Worm (Caenorhabditis elegans) whole organism, L4/young adult: ENCODE results near the gene chc-1.
A peak's percentile ranks its signal among the peaks of the same experiment; 100 is the strongest.
"Not testable (repeated sequence)": the region's sequence is repeated elsewhere in the genome, so short reads cannot be mapped to it uniquely, and the experiment has no call there.

Experiments used
- W03F9.2 ChIP-seq: fragments of 150-350 bp; optimal IDR thresholded peaks from 2 replicates; lab custom pipeline; 2014; ENCODE audit warnings: missing biosample characterization, missing genetic modification characterization
- dao-5 ChIP-seq: sonication (generic microtip); optimal IDR thresholded peaks from 2 replicates; lab custom pipeline; 2016; ENCODE audit warnings: missing genotype, missing genetic modification characterization, moderate library complexity, missing compliant biosample characterization
- him-1 ChIP-seq: sonication (generic microtip); optimal IDR thresholded peaks from 2 replicates; lab custom pipeline; 2016; ENCODE audit warnings: missing genotype, missing genetic modification reagents, missing genetic modification characterization, missing compliant biosample characterization

Gene chc-1

ce11 chrIII:10196796-10197195 is 6.8 kb upstream of the chc-1 start:
- no peak for TF ChIP-seq dao-5 (tag; lab: Kevin White, UChicago)
- no peak for TF ChIP-seq W03F9.2 (tag; lab: Kevin White, UChicago)
- no peak for TF ChIP-seq him-1 (tag; lab: Kevin White, UChicago)

- TF ChIP-seq dao-5 (tag; lab: Kevin White, UChicago) (no peak), W03F9.2 (tag; lab: Kevin White, UChicago) (no peak), him-1 (tag; lab: Kevin White, UChicago) (no peak)
Measured at ce11 chrIII:10197416-10197815, 6.2 kb upstream of the chc-1 start, which contains the start of gene dod-6. Gene dod-6, plus strand, starts transcription at chrIII:10197716.

ce11 chrIII:10199052-10199451 is 4.6 kb upstream of the chc-1 start, which contains the start of gene T20G5.8:
Gene T20G5.8, plus strand, starts transcription at chrIII:10199352.
- TF ChIP-seq him-1 (tag; lab: Kevin White, UChicago) (no peak), W03F9.2 (tag; lab: Kevin White, UChicago) (no peak), dao-5 (tag; lab: Kevin White, UChicago) (no peak)

ce11 chrIII:10201235-10201634 is 2.4 kb upstream of the chc-1 start, which contains the start of the genes T20G5.13 and T20G5.12:
Gene T20G5.13, minus strand, starts transcription at chrIII:10201335.
Gene T20G5.12, plus strand, starts transcription at chrIII:10201604.
- TF ChIP-seq W03F9.2 (tag; lab: Kevin White, UChicago): no peak
- no peak for TF ChIP-seq dao-5 (tag; lab: Kevin White, UChicago)
- no peak for TF ChIP-seq him-1 (tag; lab: Kevin White, UChicago)

DNA sequence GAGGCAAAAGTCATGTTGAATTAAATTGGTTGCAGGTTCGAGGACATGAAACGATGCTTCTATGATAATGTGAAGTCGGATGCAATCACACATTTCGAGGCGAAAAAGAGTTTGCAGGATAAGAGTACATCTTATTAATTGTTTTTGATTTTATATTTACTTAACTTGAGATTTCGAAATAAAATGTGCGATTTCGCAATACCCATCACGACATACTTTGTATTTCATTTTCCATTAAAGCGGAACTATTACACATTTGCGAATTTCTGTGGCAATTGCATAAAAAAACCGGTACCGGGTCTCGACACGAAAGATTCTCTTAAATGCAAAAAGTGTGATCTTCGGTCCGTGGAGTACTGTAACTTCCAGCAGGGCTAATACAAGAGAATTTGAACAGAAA is 1.2 kb upstream of the chc-1 start:
- TF ChIP-seq dao-5 (tag; lab: Kevin White, UChicago): no peak
- TF ChIP-seq him-1 (tag; lab: Kevin White, UChicago): no peak

DNA sequence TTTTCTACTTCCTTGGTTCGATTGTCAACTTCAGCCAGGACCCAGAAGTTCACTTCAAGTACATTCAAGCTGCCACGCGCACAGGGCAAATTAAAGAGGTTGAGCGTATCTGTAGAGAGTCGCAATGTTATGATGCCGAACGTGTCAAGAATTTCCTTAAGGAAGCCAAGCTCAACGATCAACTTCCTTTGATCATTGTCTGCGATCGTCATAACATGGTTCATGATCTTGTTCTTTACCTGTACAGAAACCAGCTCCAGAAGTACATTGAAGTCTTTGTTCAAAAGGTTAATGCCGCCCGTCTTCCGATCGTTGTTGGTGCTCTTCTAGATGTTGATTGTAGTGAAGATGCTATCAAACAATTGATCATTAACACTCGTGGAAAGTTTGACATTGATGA is 2.7 kb downstream of the chc-1 start:
- TF ChIP-seq him-1 (tag; lab: Kevin White, UChicago) (no peak), W03F9.2 (tag; lab: Kevin White, UChicago) (no peak), dao-5 (tag; lab: Kevin White, UChicago) (no peak)

ce11 chrIII:10209703-10210102 is 6.1 kb downstream of the chc-1 start, which contains the start of gene T20G5.9:
Gene T20G5.9, plus strand, starts transcription at chrIII:10209840.
- TF ChIP-seq him-1 (tag; lab: Kevin White, UChicago): no peak

DNA sequence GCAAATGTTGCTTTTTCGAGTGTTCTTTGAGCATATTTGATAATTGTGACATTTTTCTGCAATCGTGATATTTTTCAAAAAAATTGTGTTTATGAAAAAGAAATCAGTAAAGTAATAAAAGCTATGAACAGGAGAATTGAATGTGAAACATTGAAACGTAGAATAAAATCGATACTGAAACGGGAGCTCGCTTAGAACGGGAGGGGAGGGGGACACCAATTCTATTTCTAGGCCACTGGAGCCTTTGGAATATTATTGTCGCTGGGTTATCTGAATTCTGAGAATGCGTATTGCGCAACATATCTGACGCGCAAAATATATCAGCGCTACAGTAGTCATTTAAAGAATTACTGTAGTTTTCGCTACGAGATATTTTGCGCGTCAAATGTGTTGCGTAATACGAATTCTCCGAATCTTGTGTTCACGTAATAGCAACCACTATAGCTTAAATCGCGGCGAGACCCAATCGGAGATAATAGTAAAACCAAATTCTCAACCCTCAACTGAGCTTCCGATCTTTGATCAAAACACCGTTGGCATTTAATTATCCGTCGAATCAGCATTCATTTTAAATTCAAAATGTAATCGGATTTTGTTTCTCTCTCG is 8.4 kb downstream of the chc-1 start, which contains the start of the genes blos-1 and best-18:
blos-1 (minus strand) TSS at position 58 of the 606 bp plus-strand sequence.
best-18 (plus strand) TSS at position 508 of the 606 bp plus-strand sequence.
- no peak for TF ChIP-seq dao-5 (tag; lab: Kevin White, UChicago)
- no peak for TF ChIP-seq W03F9.2 (tag; lab: Kevin White, UChicago)
- TF ChIP-seq him-1 (tag; lab: Kevin White, UChicago): no peak

- TF ChIP-seq him-1 (tag; lab: Kevin White, UChicago) (no peak), W03F9.2 (tag; lab: Kevin White, UChicago) (no peak), dao-5 (tag; lab: Kevin White, UChicago) (peak; percentile 58)
Measured at ce11 chrIII:10214540-10214979, 10.9 kb downstream of the chc-1 start.

ce11 chrIII:10215882-10216281 is 12.3 kb downstream of the chc-1 start:
- TF ChIP-seq him-1 (tag; lab: Kevin White, UChicago) (no peak), W03F9.2 (tag; lab: Kevin White, UChicago) (no peak), dao-5 (tag; lab: Kevin White, UChicago) (no peak)

DNA sequence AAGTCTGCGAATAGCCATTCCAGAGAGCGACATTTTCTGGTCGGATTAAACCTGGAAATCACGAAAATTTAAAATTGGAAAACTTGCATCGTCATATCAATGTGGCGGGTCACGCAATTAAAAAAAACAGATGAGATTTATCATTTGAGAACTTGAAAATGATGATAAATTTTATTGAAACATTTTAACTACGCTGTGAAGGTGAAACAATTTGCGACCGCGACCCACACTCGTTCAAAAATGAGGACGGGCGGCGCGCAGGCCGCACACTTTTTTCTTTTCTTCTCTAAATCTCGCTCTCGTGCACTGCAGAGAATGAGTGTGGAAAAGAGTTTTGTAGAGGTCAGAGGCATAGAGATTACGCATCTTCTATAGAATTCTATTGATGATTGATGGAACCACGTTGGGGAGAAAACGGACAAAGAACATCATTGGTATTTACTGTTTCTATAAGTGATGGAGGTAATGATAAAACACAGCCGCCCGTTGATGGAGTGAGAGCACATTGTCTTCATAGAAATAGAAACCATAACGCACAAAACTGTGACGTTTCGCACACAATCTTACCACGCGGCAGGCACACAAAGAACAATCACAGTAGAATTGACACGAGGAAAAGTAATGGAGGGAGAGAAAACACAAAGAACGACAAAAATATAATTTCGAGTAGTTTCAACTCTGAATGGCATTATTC is 13.1 kb downstream of the chc-1 start, which contains the start of gene cts-1:
cts-1 (minus strand) TSS at position 51 of the 694 bp plus-strand sequence.
- TF ChIP-seq him-1 (tag; lab: Kevin White, UChicago) (no peak), W03F9.2 (tag; lab: Kevin White, UChicago) (peak; percentile 57), dao-5 (tag; lab: Kevin White, UChicago) (no peak)

DNA sequence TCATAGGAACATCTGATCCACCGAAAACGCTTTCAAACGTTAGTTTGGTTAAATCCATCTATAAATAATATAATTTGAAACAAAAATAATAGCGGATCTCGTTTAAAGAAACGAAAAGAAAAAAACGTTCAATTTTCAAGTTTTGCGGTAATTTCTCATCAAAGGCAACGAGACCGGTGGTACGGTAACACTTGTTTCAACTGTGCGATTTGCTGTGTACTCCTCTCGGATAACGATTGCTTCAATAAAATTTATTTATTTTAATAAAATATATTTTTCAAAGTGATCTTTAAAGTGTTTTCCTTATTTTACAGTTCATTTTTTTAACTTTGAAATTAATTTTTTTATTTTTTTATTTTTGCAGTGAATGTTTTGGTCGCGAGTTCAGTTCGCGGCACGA is 15.0 kb downstream of the chc-1 start, which contains the start of the genes rde-4 and cox-14:
rde-4 (minus strand) TSS at position 60 of the 400 bp plus-strand sequence.
cox-14 (plus strand) TSS at position 356 of the 400 bp plus-strand sequence.
- TF ChIP-seq him-1 (tag; lab: Kevin White, UChicago) (no peak), W03F9.2 (tag; lab: Kevin White, UChicago) (peak; percentile 82), dao-5 (tag; lab: Kevin White, UChicago) (no peak)

DNA sequence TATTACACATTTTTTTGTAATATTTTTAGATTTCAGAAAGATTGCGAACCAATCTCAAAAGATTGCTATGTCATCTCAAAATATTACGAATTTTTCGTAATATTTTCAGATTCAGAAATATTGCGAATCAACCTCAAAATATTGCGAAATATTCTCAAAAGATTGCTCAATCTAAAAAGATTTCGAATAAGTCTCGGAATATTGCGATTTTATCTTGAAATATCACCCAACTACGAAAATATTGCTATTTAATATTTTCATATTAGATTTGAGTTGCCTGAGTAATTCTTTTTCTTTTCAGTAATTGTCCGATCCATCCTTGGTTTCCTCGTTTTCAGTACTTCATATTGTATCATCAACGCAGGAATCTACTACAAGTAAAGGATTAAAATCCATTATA is 18.2 kb downstream of the chc-1 start, which contains the start of gene Y70G10A.4:
Y70G10A.4 (plus strand) TSS at position 301 of the 400 bp plus-strand sequence.
- TF ChIP-seq W03F9.2, dao-5, him-1 (tag; lab: Kevin White, UChicago): not testable (repeated sequence)
